Worm (Caenorhabditis elegans): ENCODE data around the gene age-1.

The age-1 gene

DNA sequence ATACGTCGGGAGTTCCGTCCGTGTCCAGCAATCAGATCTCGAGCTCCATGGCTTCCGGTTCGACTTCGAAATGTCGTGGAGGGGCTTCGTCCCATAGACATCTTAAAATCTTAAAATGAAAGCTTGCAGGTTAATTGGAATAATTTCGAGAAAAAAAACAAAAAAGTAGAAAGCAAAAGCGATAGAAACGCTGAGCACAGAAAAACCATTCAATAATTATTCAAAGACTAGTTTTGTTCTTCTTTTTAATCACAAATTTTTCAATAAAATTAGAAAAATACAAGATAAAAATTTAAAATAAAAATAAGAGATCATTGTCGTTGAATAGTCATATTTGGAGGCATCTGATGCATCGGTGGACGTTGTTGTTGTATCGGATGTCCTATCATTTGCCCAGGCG is at the start of gene age-1:
age-1 (minus strand) TSS at position 101 of the 400 bp plus-strand sequence.
- TF ChIP-seq fkh-2 (tag; optimal IDR thresholded peaks at IDR 0.05) (no peak), lin-39 (tag; optimal IDR thresholded peaks at IDR 0.05) (no peak), nhr-25 (tag; optimal IDR thresholded peaks at IDR 0.05) (no peak), lin-15B (tag; optimal IDR thresholded peaks at IDR 0.05) (no peak), ztf-11 (tag; optimal IDR thresholded peaks at IDR 0.05) (no peak), sea-2 (GFP tag; optimal IDR thresholded peaks at IDR 0.05) (no peak), snpc-4 (tag; optimal IDR thresholded peaks at IDR 0.05) (no peak), eor-1 (tag; optimal IDR thresholded peaks at IDR 0.05) (no peak), nhr-67 (tag; optimal IDR thresholded peaks at IDR 0.05) (no peak), pqm-1 (tag; optimal IDR thresholded peaks at IDR 0.05) (no peak), ztf-4 (tag; optimal IDR thresholded peaks at IDR 0.05) (no peak), ceh-9 (tag; optimal IDR thresholded peaks at IDR 0.05) (no peak), elt-3 (tag; optimal IDR thresholded peaks at IDR 0.05) (no peak), nhr-43 (tag; optimal IDR thresholded peaks at IDR 0.05; ENCODE audit: poor library complexity, severe bottlenecking) (no peak), mdl-1 (tag; optimal IDR thresholded peaks at IDR 0.05) (no peak), ceh-16 (tag; optimal IDR thresholded peaks at IDR 0.05) (no peak)

DNA sequence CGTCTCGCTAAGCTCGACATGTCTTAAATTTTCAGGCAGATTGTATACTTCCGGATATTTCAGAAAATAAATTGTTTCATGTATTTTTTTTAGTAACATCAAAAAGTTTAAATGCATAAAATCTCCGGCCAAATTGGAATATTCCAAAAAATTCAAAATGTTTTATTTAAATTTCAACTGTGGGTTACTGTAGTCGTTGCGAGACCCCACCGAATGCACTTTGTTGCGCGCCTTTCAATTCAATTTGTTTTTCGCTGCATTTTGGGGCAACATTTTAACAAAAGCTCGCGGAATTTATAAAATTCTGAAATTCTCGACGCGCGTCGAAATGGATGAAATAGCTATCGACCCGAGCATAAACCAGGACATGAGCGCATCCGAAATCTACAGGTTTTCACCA is 46.1 kb upstream of the age-1 start, which contains the start of gene F54D5.2:
F54D5.2 (plus strand) TSS at position 237 of the 400 bp plus-strand sequence.
- TF ChIP-seq ama-1 (optimal IDR thresholded peaks at IDR 0.05): no peak
- no peak for TF ChIP-seq lin-39 (tag; optimal IDR thresholded peaks at IDR 0.05)
- TF ChIP-seq jun-1 (tag; optimal IDR thresholded peaks at IDR 0.05): no peak
- no peak for TF ChIP-seq aly-2 (tag; optimal IDR thresholded peaks at IDR 0.05)
- TF ChIP-seq ztf-4 (tag; optimal IDR thresholded peaks at IDR 0.05): no peak

DNA sequence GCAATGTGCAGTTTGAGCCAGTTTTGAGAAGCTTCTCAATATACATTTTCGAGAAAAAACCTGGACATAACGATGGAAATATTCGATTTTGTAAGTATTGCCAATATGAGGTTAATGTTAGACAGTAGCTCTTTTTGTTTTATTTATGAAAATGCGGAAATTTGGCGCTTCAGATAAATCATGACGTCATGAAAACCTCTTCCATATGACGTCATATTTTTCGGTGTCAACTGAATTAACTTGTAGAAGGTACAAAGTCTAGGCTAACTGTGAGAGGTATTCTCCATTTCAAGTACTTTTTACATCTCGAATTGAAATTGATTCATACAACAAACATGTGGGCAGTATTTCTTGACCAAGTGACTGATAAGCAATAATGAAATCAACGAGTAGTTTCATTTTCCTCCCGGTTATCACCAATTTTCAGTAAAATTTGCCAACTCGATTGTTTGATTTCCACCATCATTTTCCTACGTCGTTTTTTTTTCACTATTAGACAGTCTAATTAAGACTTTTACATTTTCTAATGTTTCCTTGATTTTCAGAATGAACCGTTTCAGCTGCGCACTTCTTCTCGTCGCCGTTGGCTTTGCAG is 44.5 kb upstream of the age-1 start, which contains the start of gene F54D5.3:
F54D5.3 (plus strand) TSS at position 546 of the 595 bp plus-strand sequence.
- TF ChIP-seq egl-5 (tag; optimal IDR thresholded peaks at IDR 0.05): no peak
- TF ChIP-seq ztf-11 (tag; optimal IDR thresholded peaks at IDR 0.05): no peak
- no peak for TF ChIP-seq fkh-2 (tag; optimal IDR thresholded peaks at IDR 0.05)
- TF ChIP-seq nhr-12 (tag; optimal IDR thresholded peaks at IDR 0.05): no peak
- peak; percentile 75 for TF ChIP-seq pqm-1 (tag; optimal IDR thresholded peaks at IDR 0.05)
- TF ChIP-seq ceh-82 (tag; optimal IDR thresholded peaks at IDR 0.05): no peak
- TF ChIP-seq elt-2 (tag; optimal IDR thresholded peaks at IDR 0.05): peak; percentile 69
- no peak for TF ChIP-seq lsy-12 (tag; optimal IDR thresholded peaks at IDR 0.05)
- TF ChIP-seq R02D3.7 (tag; optimal IDR thresholded peaks at IDR 0.05): no peak
- TF ChIP-seq pha-4 (tag; optimal IDR thresholded peaks at IDR 0.05): peak; percentile 19
- TF ChIP-seq unc-39 (tag; optimal IDR thresholded peaks at IDR 0.05): no peak

DNA sequence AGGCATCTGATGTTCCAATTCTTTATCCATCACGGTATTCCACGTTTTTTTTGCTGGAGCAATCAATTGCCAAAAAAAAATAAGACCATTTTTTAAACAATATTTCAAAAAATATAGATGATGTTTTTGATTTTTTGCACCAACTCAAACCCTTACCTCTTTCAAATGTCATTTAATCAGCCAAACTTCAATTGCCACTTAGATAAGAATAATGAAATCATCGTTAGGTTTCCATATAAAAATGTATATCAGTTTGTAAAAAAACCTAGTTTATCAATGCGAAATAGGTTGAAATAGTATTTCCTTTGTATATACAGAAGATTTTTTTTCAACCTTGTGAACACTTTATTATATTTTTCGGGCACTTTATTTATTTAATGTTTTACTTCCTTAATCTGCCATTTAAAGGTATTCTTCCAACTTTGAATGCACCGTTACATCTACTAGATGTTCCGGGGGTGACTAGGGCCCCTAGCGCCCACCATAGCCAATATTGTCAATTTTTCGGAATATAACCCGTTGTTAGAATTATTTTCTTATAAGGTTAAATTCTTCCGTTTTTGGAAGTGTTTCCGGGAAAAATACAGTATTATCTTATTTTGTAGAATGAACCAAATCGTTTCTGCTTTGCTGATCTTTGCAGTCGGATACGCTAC is 42.5 kb upstream of the age-1 start, which contains the start of the genes F54D5.23 and F54D5.4:
F54D5.23 (minus strand) TSS at position 75 of the 656 bp plus-strand sequence.
F54D5.4 (plus strand) TSS at position 606 of the 656 bp plus-strand sequence.
- TF ChIP-seq nhr-28 (tag; optimal IDR thresholded peaks at IDR 0.05) (no peak), pqm-1 (tag; optimal IDR thresholded peaks at IDR 0.05) (peak; percentile 33), elt-2 (tag; optimal IDR thresholded peaks at IDR 0.05) (peak; percentile 52), ama-1 (optimal IDR thresholded peaks at IDR 0.05) (no peak)

DNA sequence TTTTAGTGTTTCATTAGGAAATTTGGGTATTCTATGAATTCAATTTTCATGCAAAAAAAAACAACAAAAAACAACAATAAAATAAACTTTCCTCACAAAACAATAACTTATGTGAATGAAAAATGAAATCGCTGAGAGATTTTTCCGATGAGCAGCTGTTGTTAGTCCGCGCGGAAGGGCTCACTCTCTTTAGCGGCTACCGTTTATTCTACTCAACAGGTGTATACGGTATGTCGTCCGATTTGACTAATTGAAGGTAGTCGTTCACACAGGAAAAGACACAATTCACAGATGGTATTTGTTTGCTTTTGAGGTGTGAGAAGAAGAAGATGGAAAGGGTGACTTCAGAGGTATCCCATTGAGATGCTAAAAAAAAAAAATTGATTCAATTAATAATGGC is 41.8 kb upstream of the age-1 start:
- TF ChIP-seq tbx-2 (tag; optimal IDR thresholded peaks at IDR 0.05) (no peak), ama-1 (optimal IDR thresholded peaks at IDR 0.05) (no peak), R02D3.7 (tag; optimal IDR thresholded peaks at IDR 0.05) (no peak), jun-1 (tag; optimal IDR thresholded peaks at IDR 0.05) (no peak), elt-2 (tag; optimal IDR thresholded peaks at IDR 0.05) (no peak), ceh-9 (tag; optimal IDR thresholded peaks at IDR 0.05) (no peak), egl-27 (tag; optimal IDR thresholded peaks at IDR 0.05) (no peak), lsy-12 (tag; optimal IDR thresholded peaks at IDR 0.05) (no peak), pha-4 (tag; optimal IDR thresholded peaks at IDR 0.05) (no peak), aly-2 (tag; optimal IDR thresholded peaks at IDR 0.05) (no peak), ceh-28 (tag; optimal IDR thresholded peaks at IDR 0.05) (no peak)

Measured in whole organism, L3 larva.